Worm (Caenorhabditis elegans) whole organism, late embryonic: ENCODE data around the gene F58E2.2.
A peak's percentile ranks its signal among the peaks of the same experiment; 100 is the strongest.

Experiments
- C08G9.2 ChIP-seq: sonication (generic microtip); optimal IDR thresholded peaks from 2 replicates; lab custom pipeline; 2016; ENCODE audit warnings: mild to moderate bottlenecking, missing genetic modification characterization, moderate library complexity, missing compliant biosample characterization
- C38D4.7 ChIP-seq: fragments of 200-800 bp; sonication (Bioruptor generic); optimal IDR thresholded peaks from 2 replicates; lab custom pipeline; 2018; ENCODE audit warnings: mild to moderate bottlenecking, missing genetic modification characterization, moderate library complexity, missing compliant biosample characterization
- T23F11.4 ChIP-seq: fragments of 200-800 bp; sonication (Bioruptor generic); optimal IDR thresholded peaks from 2 replicates; lab custom pipeline; 2018; ENCODE audit warnings: mild to moderate bottlenecking, missing genetic modification characterization, missing compliant biosample characterization
- ahr-1 ChIP-seq: sonication (generic microtip); optimal IDR thresholded peaks from 2 replicates; lab custom pipeline; 2016; ENCODE audit warnings: missing genetic modification characterization, missing compliant biosample characterization
- ama-1 ChIP-seq: fragments of 150-350 bp; optimal IDR thresholded peaks from 2 replicates; lab custom pipeline; 2014
- ceh-14 ChIP-seq: sonication (generic microtip); optimal IDR thresholded peaks from 2 replicates; lab custom pipeline; 2016; ENCODE audit warnings: missing genotype, missing genetic modification characterization, missing compliant biosample characterization
- ceh-2 ChIP-seq: sonication (generic microtip); optimal IDR thresholded peaks from 2 replicates; lab custom pipeline; 2016; ENCODE audit warnings: missing genotype, missing genetic modification characterization, missing compliant biosample characterization
- ceh-22 ChIP-seq: sonication (generic microtip); optimal IDR thresholded peaks from 2 replicates; lab custom pipeline; 2017; ENCODE audit warnings: missing biosample characterization, missing genetic modification characterization
- ceh-30 ChIP-seq: fragments of 150-350 bp; optimal IDR thresholded peaks from 2 replicates; lab custom pipeline; 2014; ENCODE audit warnings: missing biosample characterization, missing genetic modification characterization
- che-1 ChIP-seq: sonication (generic microtip); optimal IDR thresholded peaks from 2 replicates; lab custom pipeline; 2016; ENCODE audit warnings: mild to moderate bottlenecking, missing genetic modification characterization, missing compliant biosample characterization
- dve-1 ChIP-seq: sonication (generic microtip); optimal IDR thresholded peaks from 2 replicates; lab custom pipeline; 2017; ENCODE audit warnings: antibody characterized with exemption, mild to moderate bottlenecking, missing genetic modification characterization, missing compliant biosample characterization
- ets-4 ChIP-seq: sonication (generic microtip); optimal IDR thresholded peaks from 2 replicates; lab custom pipeline; 2016; ENCODE audit warnings: missing genetic modification characterization, missing compliant biosample characterization
- fax-1 ChIP-seq: sonication (generic microtip); optimal IDR thresholded peaks from 2 replicates; lab custom pipeline; 2016; ENCODE audit warnings: missing genotype, missing genetic modification characterization, missing compliant biosample characterization
- fkh-10 ChIP-seq: fragments of 150-350 bp; optimal IDR thresholded peaks from 2 replicates; lab custom pipeline; 2014; ENCODE audit warnings: missing biosample characterization, missing genetic modification reagents, missing genetic modification characterization
- gmeb-2 ChIP-seq: sonication (generic microtip); optimal IDR thresholded peaks from 2 replicates; lab custom pipeline; 2016; ENCODE audit warnings: missing genetic modification characterization, inconsistent platforms, missing compliant biosample characterization
- hlh-13 ChIP-seq: fragments of 200-800 bp; sonication (Bioruptor generic); optimal IDR thresholded peaks from 2 replicates; lab custom pipeline; 2018; ENCODE audit warnings: mild to moderate bottlenecking, missing genetic modification characterization, missing compliant biosample characterization
- hlh-15 ChIP-seq: sonication (generic microtip); optimal IDR thresholded peaks from 2 replicates; lab custom pipeline; 2016; ENCODE audit warnings: missing genetic modification characterization, missing compliant biosample characterization
- hlh-30 ChIP-seq: sonication (generic microtip); optimal IDR thresholded peaks from 2 replicates; lab custom pipeline; 2017; ENCODE audit warnings: antibody characterized with exemption, missing genetic modification characterization, missing compliant biosample characterization; ENCODE audit not compliant: insufficient read depth
- hlh-6 ChIP-seq: sonication (generic microtip); optimal IDR thresholded peaks from 2 replicates; lab custom pipeline; 2016; ENCODE audit warnings: missing genotype, missing genetic modification characterization, missing compliant biosample characterization
- hlh-8 ChIP-seq: sonication (generic microtip); optimal IDR thresholded peaks from 2 replicates; lab custom pipeline; 2016; ENCODE audit warnings: missing genotype, missing genetic modification characterization, missing compliant biosample characterization
- madf-2 ChIP-seq: sonication (generic microtip); optimal IDR thresholded peaks from 2 replicates; lab custom pipeline; 2017; ENCODE audit warnings: missing genetic modification characterization, missing compliant biosample characterization
- mec-3 ChIP-seq: sonication (generic microtip); optimal IDR thresholded peaks from 2 replicates; lab custom pipeline; 2016; ENCODE audit warnings: borderline replicate concordance, missing genetic modification characterization, missing compliant biosample characterization
- nfya-1 ChIP-seq: sonication (generic microtip); optimal IDR thresholded peaks from 2 replicates; lab custom pipeline; 2017; ENCODE audit warnings: missing genetic modification characterization, mild to moderate bottlenecking, missing compliant biosample characterization, antibody characterized with exemption, moderate library complexity
- npax-4 ChIP-seq: sonication (generic microtip); optimal IDR thresholded peaks from 2 replicates; lab custom pipeline; 2016; ENCODE audit warnings: missing genetic modification characterization, missing compliant biosample characterization
- odd-2 ChIP-seq: sonication (generic microtip); optimal IDR thresholded peaks from 2 replicates; lab custom pipeline; 2017; ENCODE audit warnings: antibody characterized with exemption, mild to moderate bottlenecking, missing genetic modification characterization, missing compliant biosample characterization
- pax-1 ChIP-seq: fragments of 150-350 bp; optimal IDR thresholded peaks from 2 replicates; lab custom pipeline; 2014; ENCODE audit warnings: missing biosample characterization, missing genetic modification characterization
- pqm-1 ChIP-seq: sonication (generic microtip); optimal IDR thresholded peaks from 2 replicates; lab custom pipeline; 2016; ENCODE audit warnings: missing genetic modification characterization, missing compliant biosample characterization
- pros-1 ChIP-seq: fragments of 150-350 bp; optimal IDR thresholded peaks from 2 replicates; lab custom pipeline; 2014; ENCODE audit warnings: missing biosample characterization, missing genetic modification reagents, missing genetic modification characterization
- sox-2 ChIP-seq: fragments of 200-800 bp; sonication (Bioruptor generic); IDR thresholded peaks from 2 replicates; pipeline ENCODE4 v1.3.6; 2022; ENCODE audit warnings: missing genetic modification reagents, missing genetic modification characterization, missing compliant biosample characterization
- syd-9 ChIP-seq: sonication (generic microtip); optimal IDR thresholded peaks from 2 replicates; lab custom pipeline; 2016; ENCODE audit warnings: mild to moderate bottlenecking, missing genetic modification characterization, moderate library complexity, missing compliant biosample characterization
- ttx-3 ChIP-seq: sonication (generic microtip); optimal IDR thresholded peaks from 2 replicates; lab custom pipeline; 2016; ENCODE audit warnings: missing genetic modification reagents, missing genetic modification characterization, missing compliant biosample characterization
- unc-3 ChIP-seq, 2 experiments: fragments of 200-800 bp in 1 of 2; sonication (Bioruptor generic) in 1 of 2; sonication (generic microtip) in 1 of 2; conservative IDR thresholded peaks in 1 of 2; optimal IDR thresholded peaks in 1 of 2; 2 replicates each; pipeline versions ENCODE4 v1.3.6 to Lab custom; 2016 to 2022; ENCODE audit warnings: missing compliant biosample characterization in 2 of 2, missing genetic modification characterization in 2 of 2, missing genetic modification reagents in 1 of 2
- unc-42 ChIP-seq: sonication (generic microtip); optimal IDR thresholded peaks from 2 replicates; lab custom pipeline; 2016; ENCODE audit warnings: missing genotype, missing genetic modification characterization, missing compliant biosample characterization
- zip-5 ChIP-seq: sonication (generic microtip); optimal IDR thresholded peaks from 2 replicates; lab custom pipeline; 2016; ENCODE audit warnings: missing genetic modification characterization, missing compliant biosample characterization

F58E2.2 gene

ce11 chrIV:3444614-3445013 lies 25.2 kb upstream of the F58E2.2 start, which contains the start of gene F58E2.5:
Gene F58E2.5 (plus strand): TSS chrIV:3444914.
- TF ChIP-seq pros-1 (tag; lab: Kevin White, UChicago): no peak
- TF ChIP-seq ceh-22 (tag; lab: Kevin White, UChicago): no peak
- no peak for TF ChIP-seq C38D4.7 (GFP tag; lab: Kevin White, UChicago)
- no peak for TF ChIP-seq ceh-2 (tag; lab: Kevin White, UChicago)
- TF ChIP-seq ceh-30 (tag; lab: Kevin White, UChicago): no peak
- no peak for TF ChIP-seq hlh-6 (tag; lab: Kevin White, UChicago)
- no peak for TF ChIP-seq mec-3
- TF ChIP-seq zip-5 (tag; lab: Kevin White, UChicago): no peak
- TF ChIP-seq fax-1 (tag; lab: Kevin White, UChicago): no peak
- no peak for TF ChIP-seq odd-2 (tag; lab: Kevin White, UChicago)
- TF ChIP-seq syd-9: no peak
- TF ChIP-seq ets-4 (tag; lab: Kevin White, UChicago): no peak
- TF ChIP-seq ceh-14 (tag; lab: Kevin White, UChicago): no peak
- no peak for TF ChIP-seq ahr-1
- no peak for TF ChIP-seq madf-2 (tag; lab: Kevin White, UChicago)
- no peak for TF ChIP-seq hlh-8 (tag; lab: Kevin White, UChicago)

ce11 chrIV:3447350-3447749 lies 22.5 kb upstream of the F58E2.2 start:
- TF ChIP-seq che-1 (tag; lab: Kevin White, UChicago) (no peak), ceh-30 (tag; lab: Kevin White, UChicago) (no peak), ama-1 (no peak), C08G9.2 (no peak), T23F11.4 (no peak), mec-3 (no peak), unc-3 (GFP tag; conservative IDR thresholded peaks at IDR 0.05; lab: Robert Waterston, UW) (no peak), unc-3 (tag; optimal IDR thresholded peaks at IDR 0.05; lab: Kevin White, UChicago) (no peak), nfya-1 (tag; lab: Kevin White, UChicago) (no peak), dve-1 (tag; lab: Kevin White, UChicago) (no peak), npax-4 (tag; lab: Kevin White, UChicago) (no peak), sox-2 (no peak), fkh-10 (GFP tag; lab: Kevin White, UChicago) (no peak), hlh-13 (GFP tag; lab: Kevin White, UChicago) (no peak), hlh-15 (tag; lab: Kevin White, UChicago) (no peak)

ce11 chrIV:3452516-3452915 lies 17.3 kb upstream of the F58E2.2 start:
- TF ChIP-seq pax-1 (tag; lab: Kevin White, UChicago) (no peak), unc-42 (tag; lab: Kevin White, UChicago) (no peak), ttx-3 (tag; lab: Kevin White, UChicago) (no peak), fax-1 (tag; lab: Kevin White, UChicago) (no peak), hlh-30 (tag; lab: Kevin White, UChicago) (no peak), gmeb-2 (tag; lab: Kevin White, UChicago) (no peak)

ce11 chrIV:3453346-3453745 lies 16.5 kb upstream of the F58E2.2 start, which contains the start of gene srz-23:
Gene srz-23 (plus strand): TSS chrIV:3453608.
- no peak for TF ChIP-seq pqm-1 (tag; lab: Kevin White, UChicago)
- TF ChIP-seq, all 69 proteins: peak for 0

ce11 chrIV:3455437-3455836 lies 14.4 kb upstream of the F58E2.2 start:
- TF ChIP-seq dve-1 (tag; lab: Kevin White, UChicago): peak; percentile 100
